Fruit fly (Drosophila melanogaster): ENCODE results near the gene CG7523.

CG7523 gene

dm6 chr3R:17655040-17655439 is 15.7 kb downstream of the CG7523 start (continued):
- TF ChIP-seq HHEX (GFP tag; optimal IDR thresholded peaks at IDR 0.05) (peak; percentile 24), CG3838 (GFP tag; optimal IDR thresholded peaks at IDR 0.05) (no peak), CG12744 (GFP tag; optimal IDR thresholded peaks at IDR 0.05) (peak; percentile 21), bsh (GFP tag; optimal IDR thresholded peaks at IDR 0.05) (peak in 1 of 2 experiments; percentile 46), CG11504 (tag; optimal IDR thresholded peaks at IDR 0.05) (peak; percentile 15), ato (GFP tag; IDR thresholded peaks at IDR 0.05; ENCODE audit: partially characterized antibody) (no peak), CG4707 (GFP tag; optimal IDR thresholded peaks at IDR 0.05) (peak; percentile 47), hb (GFP tag; IDR thresholded peaks at IDR 0.05; ENCODE audit: partially characterized antibody) (no peak), CG10431 (GFP tag; optimal IDR thresholded peaks at IDR 0.05) (peak; percentile 27), CG5953 (GFP tag; IDR thresholded peaks at IDR 0.05) (0 out of 2 replicates have a peak, but pooled peaks have one; percentile 21), vvl (GFP tag; IDR thresholded peaks at IDR 0.05) (0 out of 2 replicates have a peak, but pooled peaks have one; percentile 20), Jarid2 (GFP tag; optimal IDR thresholded peaks at IDR 0.05) (no peak), CG9437 (GFP tag; optimal IDR thresholded peaks at IDR 0.05) (peak; percentile 1), onecut (GFP tag; IDR thresholded peaks at IDR 0.05) (peak; percentile 44), ken (GFP tag; IDR thresholded peaks at IDR 0.05) (no peak), CG33557 (GFP tag; optimal IDR thresholded peaks at IDR 0.05) (peak; percentile 59), Oli (tag; optimal IDR thresholded peaks at IDR 0.05) (peak; percentile 5), NfI (GFP tag; optimal IDR thresholded peaks at IDR 0.05) (peak; percentile 56), ara (GFP tag; IDR thresholded peaks at IDR 0.05) (no peak), CG14710 (tag; optimal IDR thresholded peaks at IDR 0.05) (peak; percentile 28), CG9817 (tag; optimal IDR thresholded peaks at IDR 0.05) (peak; percentile 10), dimm (GFP tag; IDR thresholded peaks at IDR 0.05) (0 out of 2 replicates have a peak, but pooled peaks have one; percentile 13), cg (GFP tag; optimal IDR thresholded peaks at IDR 0.05) (peak; percentile 48), dm (GFP tag; optimal IDR thresholded peaks at IDR 0.05) (no peak), fd102C (GFP tag; optimal IDR thresholded peaks at IDR 0.05) (peak; percentile 82), hkb (optimal IDR thresholded peaks at IDR 0.05) (no peak), hkb (GFP tag; IDR thresholded peaks at IDR 0.05) (peak; percentile 38), twi (tag; optimal IDR thresholded peaks at IDR 0.05) (peak; percentile 2), ap (GFP tag; IDR thresholded peaks at IDR 0.05) (0 out of 2 replicates have a peak, but pooled peaks have one; percentile 21), ci (GFP tag; IDR thresholded peaks at IDR 0.05) (peak; percentile 89), Dfd (GFP tag; optimal IDR thresholded peaks at IDR 0.05) (no peak), Ets65A (GFP tag) (no peak), Neu2 (GFP tag; optimal IDR thresholded peaks at IDR 0.05; ENCODE audit: borderline replicate concordance) (peak; percentile 8), CG15479 (GFP tag; optimal IDR thresholded peaks at IDR 0.05) (peak; percentile 7), chm (GFP tag; IDR thresholded peaks at IDR 0.05) (peak; percentile 67), YL-1 (GFP tag; optimal IDR thresholded peaks at IDR 0.05) (peak; percentile 9), MTF-1 (GFP tag; optimal IDR thresholded peaks at IDR 0.05; ENCODE audit: borderline replicate concordance) (peak; percentile 53), Ets97D (GFP tag; optimal IDR thresholded peaks at IDR 0.05) (peak; percentile 96), CG6854 (GFP tag; optimal IDR thresholded peaks at IDR 0.05) (no peak), CG12219 (GFP tag; optimal IDR thresholded peaks at IDR 0.05) (peak; percentile 65), bcd (GFP tag; optimal IDR thresholded peaks at IDR 0.05) (peak; percentile 3), CG8290 (GFP tag; optimal IDR thresholded peaks at IDR 0.05) (no peak), CG8290 (tag; optimal IDR thresholded peaks at IDR 0.05) (peak; percentile 41 to 76), sqz (GFP tag; optimal IDR thresholded peaks at IDR 0.05) (peak; percentile 7), ewg (GFP tag; optimal IDR thresholded peaks at IDR 0.05) (peak; percentile 15), CG14014 (GFP tag; IDR thresholded peaks at IDR 0.05) (peak; percentile 24; the same call in 1 of the 2 replicates), CG17328 (GFP tag; IDR thresholded peaks at IDR 0.05) (peak; percentile 52), CkIIα-i1 (GFP tag; IDR thresholded peaks at IDR 0.05) (no peak), Kr (GFP tag; optimal IDR thresholded peaks at IDR 0.05) (no peak), CG3407 (GFP tag; optimal IDR thresholded peaks at IDR 0.05) (peak; percentile 16), CG11723 (GFP tag; optimal IDR thresholded peaks at IDR 0.05) (peak; percentile 22)
